Worm (Caenorhabditis elegans) whole organism, late embryonic: Measurements from ENCODE around the gene ser-2.

Experiments used
- C08G9.2 ChIP-seq: sonication (generic microtip); optimal IDR thresholded peaks from 2 replicates; lab custom pipeline; 2016; ENCODE audit warnings: mild to moderate bottlenecking, missing genetic modification characterization, moderate library complexity, missing compliant biosample characterization
- ama-1 ChIP-seq: fragments of 150-350 bp; optimal IDR thresholded peaks from 2 replicates; lab custom pipeline; 2014
- ceh-30 ChIP-seq: fragments of 150-350 bp; optimal IDR thresholded peaks from 2 replicates; lab custom pipeline; 2014; ENCODE audit warnings: missing biosample characterization, missing genetic modification characterization
- ceh-31 ChIP-seq: sonication (generic microtip); optimal IDR thresholded peaks from 2 replicates; lab custom pipeline; 2016; ENCODE audit warnings: missing genetic modification characterization, missing compliant biosample characterization
- ceh-48 ChIP-seq: sonication (generic microtip); optimal IDR thresholded peaks from 2 replicates; lab custom pipeline; 2016; ENCODE audit warnings: missing genetic modification characterization, inconsistent platforms, missing compliant biosample characterization
- ceh-9 ChIP-seq: sonication (generic microtip); optimal IDR thresholded peaks from 2 replicates; lab custom pipeline; 2016; ENCODE audit warnings: mild to moderate bottlenecking, missing genetic modification characterization, inconsistent platforms, missing compliant biosample characterization
- pat-9 ChIP-seq: fragments of 200-800 bp; sonication (Bioruptor generic); optimal IDR thresholded peaks from 2 replicates; lab custom pipeline; 2018; ENCODE audit warnings: mild to moderate bottlenecking, missing genetic modification characterization, moderate library complexity, missing compliant biosample characterization
- rnt-1 ChIP-seq: sonication (generic microtip); optimal IDR thresholded peaks from 2 replicates; lab custom pipeline; 2016; ENCODE audit warnings: missing genetic modification characterization, missing compliant biosample characterization
- sox-4 ChIP-seq: sonication (generic microtip); optimal IDR thresholded peaks from 2 replicates; lab custom pipeline; 2017; ENCODE audit warnings: mild to moderate bottlenecking, missing genetic modification characterization, inconsistent platforms, missing compliant biosample characterization

DNA sequence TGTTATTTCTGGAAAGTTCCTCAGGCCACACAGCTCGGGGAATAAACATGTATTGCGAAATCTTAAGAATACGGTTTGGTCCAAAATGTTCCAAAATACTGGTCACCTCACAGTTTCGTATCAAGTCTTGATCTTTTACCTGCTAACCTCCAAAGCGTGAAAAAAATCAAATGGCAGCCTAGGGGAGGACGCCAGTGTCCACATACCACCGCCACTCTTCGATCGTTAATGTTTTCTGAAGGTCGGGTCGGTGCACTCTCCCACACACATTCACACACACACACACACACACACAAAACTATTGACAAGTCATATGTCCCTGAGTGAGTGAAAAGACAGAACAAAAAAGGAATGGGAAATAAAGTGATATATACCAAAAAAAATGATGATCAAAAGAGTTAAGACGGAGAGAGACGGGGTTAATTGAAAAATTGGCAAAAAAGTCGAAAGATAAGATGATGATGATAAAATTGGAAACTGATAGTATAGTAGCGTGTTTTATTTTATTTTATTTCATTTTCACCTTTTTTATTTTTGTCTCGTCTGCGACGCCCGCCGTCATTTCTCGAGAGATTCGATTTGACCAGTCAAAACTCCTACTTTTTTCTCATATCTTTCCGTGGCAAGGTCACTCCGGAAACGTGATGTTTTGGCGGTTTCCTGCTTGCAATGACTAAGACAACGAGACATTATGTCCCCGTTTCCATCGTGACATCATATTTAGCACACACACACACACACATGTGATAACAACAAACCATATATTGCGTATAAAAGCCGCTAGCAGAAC is 37.2 kb upstream of the ser-2 start, which contains the start of gene Y15E3A.5:
- TF ChIP-seq ceh-48 = no peak
- no peak for TF ChIP-seq ama-1 (lab: Kevin White, UChicago)
- no peak for TF ChIP-seq ceh-31
- no peak for TF ChIP-seq C08G9.2 (tag; lab: Kevin White, UChicago)
- TF ChIP-seq pat-9 (tag; lab: Kevin White, UChicago) = no peak
- no peak for TF ChIP-seq rnt-1 (tag; lab: Kevin White, UChicago)
- TF ChIP-seq ceh-30 = no peak
- TF ChIP-seq sox-4 (tag; lab: Kevin White, UChicago) = no peak
- no peak for TF ChIP-seq ceh-9 (tag; lab: Kevin White, UChicago)
